Fruit fly (Drosophila melanogaster): ENCODE results near the gene CG4161.

- TF ChIP-seq chif (GFP tag; optimal IDR thresholded peaks at IDR 0.05) (no peak), C15 (GFP tag; IDR thresholded peaks at IDR 0.05) (no peak), CG8359 (GFP tag; optimal IDR thresholded peaks at IDR 0.05; ENCODE audit: borderline replicate concordance) (no peak), Usf (GFP tag; optimal IDR thresholded peaks at IDR 0.05) (no peak), pan (optimal IDR thresholded peaks at IDR 0.05) (no peak), pan (GFP tag; optimal IDR thresholded peaks at IDR 0.05 in 1 of 2, IDR thresholded peaks at IDR 0.05 in 1 of 2) (no peak), CrebB (tag; optimal IDR thresholded peaks at IDR 0.05) (no peak), Hey (tag; optimal IDR thresholded peaks at IDR 0.05) (no peak), YL-1 (GFP tag; optimal IDR thresholded peaks at IDR 0.05) (no peak), slp2 (GFP tag; optimal IDR thresholded peaks at IDR 0.05) (no peak), CG3838 (GFP tag; optimal IDR thresholded peaks at IDR 0.05) (no peak), CG14441 (GFP tag; IDR thresholded peaks at IDR 0.05) (no peak)
Measured at dm6 chr2L:15474911-15475310, 41.8 kb downstream of the CG4161 start.
